Worm (Caenorhabditis elegans) whole organism, L1 larva: ENCODE measurements around the gene C17B7.15.

Experiments
- C04F5.9 ChIP-seq: sonication (generic microtip); optimal IDR thresholded peaks from 2 replicates; lab custom pipeline; 2016; ENCODE audit warnings: missing genetic modification characterization, missing compliant biosample characterization
- blmp-1 ChIP-seq: fragments of 150-350 bp; optimal IDR thresholded peaks from 2 replicates; lab custom pipeline; 2014; ENCODE audit warnings: missing biosample characterization, missing genetic modification characterization
- ceh-63 ChIP-seq: fragments of 200-800 bp; sonication (Bioruptor generic); optimal IDR thresholded peaks from 2 replicates; lab custom pipeline; 2018; ENCODE audit warnings: mild to moderate bottlenecking, missing genetic modification characterization, missing compliant biosample characterization
- efl-1 ChIP-seq, 4 experiments: fragments of 150-350 bp; optimal IDR thresholded peaks in 3 of 4; peaks in 1 of 4; 1 replicate in 1 of 4; 2 replicates in 3 of 4; lab custom pipeline; 2014; ENCODE audit warnings: missing biosample characterization in 2 of 4, missing genetic modification characterization in 2 of 4, missing genetic modification reagents in 2 of 4
- egl-27 ChIP-seq, 2 experiments: fragments of 150-350 bp in 1 of 2; sonication (generic microtip); optimal IDR thresholded peaks; 3 replicates each; lab custom pipeline; 2017 to 2018; ENCODE audit warnings: missing biosample characterization in 2 of 2, missing genetic modification characterization in 2 of 2, missing genetic modification reagents in 2 of 2
- fkh-10 ChIP-seq: sonication (generic microtip); optimal IDR thresholded peaks from 2 replicates; lab custom pipeline; 2017; ENCODE audit warnings: missing biosample characterization, missing genetic modification reagents, missing genetic modification characterization
- lsy-2 ChIP-seq, 2 experiments: fragments of 150-350 bp; optimal IDR thresholded peaks; 2 replicates each; lab custom pipeline; 2014; ENCODE audit warnings: missing biosample characterization in 2 of 2, missing genetic modification characterization in 2 of 2
- mef-2 ChIP-seq: fragments of 150-350 bp; optimal IDR thresholded peaks from 2 replicates; lab custom pipeline; 2014; ENCODE audit warnings: missing biosample characterization, missing genetic modification characterization
- mep-1 ChIP-seq: fragments of 150-350 bp; optimal IDR thresholded peaks from 2 replicates; lab custom pipeline; 2014; ENCODE audit warnings: missing biosample characterization, missing genetic modification characterization
- nhr-12 ChIP-seq: sonication (generic microtip); optimal IDR thresholded peaks from 2 replicates; lab custom pipeline; 2017; ENCODE audit warnings: missing biosample characterization, missing genetic modification characterization
- nhr-28 ChIP-seq: fragments of 150-350 bp; optimal IDR thresholded peaks from 2 replicates; lab custom pipeline; 2014; ENCODE audit warnings: missing biosample characterization, missing genetic modification characterization
- nhr-76 ChIP-seq: sonication (generic microtip); optimal IDR thresholded peaks from 2 replicates; lab custom pipeline; 2017; ENCODE audit warnings: missing biosample characterization, missing genetic modification characterization
- snpc-4 ChIP-seq: fragments of 150-350 bp; optimal IDR thresholded peaks from 2 replicates; lab custom pipeline; 2014; ENCODE audit warnings: missing biosample characterization, missing genetic modification characterization
- unc-62 ChIP-seq: fragments of 150-350 bp; optimal IDR thresholded peaks from 2 replicates; lab custom pipeline; 2014; ENCODE audit warnings: missing biosample characterization, missing genetic modification reagents, missing genetic modification characterization

- no peak for TF ChIP-seq mep-1 (tag; lab: Kevin White, UChicago)
- no peak for TF ChIP-seq lsy-2 (tag; optimal IDR thresholded peaks at IDR 0.05; lab: Kevin White, UChicago)
- TF ChIP-seq snpc-4 (tag; lab: Kevin White, UChicago) = no peak
- no peak for TF ChIP-seq ceh-63 (GFP tag; lab: Kevin White, UChicago)
- TF ChIP-seq blmp-1 = no peak
- no peak for TF ChIP-seq nhr-76 (tag; lab: Kevin White, UChicago)
- no peak for TF ChIP-seq nhr-28 (tag; lab: Kevin White, UChicago)
- TF ChIP-seq mef-2 (tag; lab: Kevin White, UChicago) = no peak
- no peak for TF ChIP-seq C04F5.9 (tag; lab: Kevin White, UChicago)
- no peak for TF ChIP-seq egl-27 (tag; optimal IDR thresholded peaks at IDR 0.05; lab: Kevin White, UChicago)
- TF ChIP-seq unc-62 (GFP tag; lab: Kevin White, UChicago) = no peak
- TF ChIP-seq fkh-10 = no peak
- no peak for TF ChIP-seq efl-1 (optimal IDR thresholded peaks at IDR 0.05; lab: Kevin White, UChicago)
- TF ChIP-seq efl-1 (GFP tag; optimal IDR thresholded peaks at IDR 0.05 in 1 of 2; lab: Kevin White, UChicago) = no peak
- TF ChIP-seq nhr-12 (tag; lab: Kevin White, UChicago) = no peak
Measured at ce11 chrV:3332023-3332422, 18.0 kb upstream of the C17B7.15 start, which contains the start of gene C17B7.9.
